Fruit fly (Drosophila melanogaster) whole organism, prepupa: Measurements from ENCODE around the gene CG17026.

Source experiments
- CG10631 ChIP-seq: fragments of 200-800 bp; sonication (Bioruptor generic); optimal IDR thresholded peaks from 2 replicates; lab custom pipeline; 2016; ENCODE audit warnings: missing biosample characterization, missing genetic modification characterization
- CG11762 ChIP-seq: fragments of 200-800 bp; sonication (Bioruptor generic); optimal IDR thresholded peaks from 3 replicates; lab custom pipeline; 2016; ENCODE audit warnings: missing biosample characterization, missing genetic modification characterization; ENCODE audit not compliant: insufficient read depth
- CG7368 ChIP-seq: fragments of 200-800 bp; sonication (Bioruptor generic); optimal IDR thresholded peaks from 3 replicates; lab custom pipeline; 2016; ENCODE audit warnings: missing biosample characterization, missing genetic modification characterization
- CG8632 ChIP-seq: fragments of 200-800 bp; sonication (Bioruptor generic); optimal IDR thresholded peaks from 3 replicates; lab custom pipeline; 2016; ENCODE audit warnings: missing biosample characterization, missing genetic modification characterization
- Sox102F ChIP-seq: fragments of 200-800 bp; sonication (Bioruptor generic); optimal IDR thresholded peaks from 2 replicates; lab custom pipeline; 2016; ENCODE audit warnings: missing biosample characterization, mild to moderate bottlenecking, missing genetic modification characterization
- achi ChIP-seq: fragments of 200-800 bp; sonication (Bioruptor generic); optimal IDR thresholded peaks from 3 replicates; lab custom pipeline; 2016; ENCODE audit warnings: missing biosample characterization, missing genetic modification characterization

DNA sequence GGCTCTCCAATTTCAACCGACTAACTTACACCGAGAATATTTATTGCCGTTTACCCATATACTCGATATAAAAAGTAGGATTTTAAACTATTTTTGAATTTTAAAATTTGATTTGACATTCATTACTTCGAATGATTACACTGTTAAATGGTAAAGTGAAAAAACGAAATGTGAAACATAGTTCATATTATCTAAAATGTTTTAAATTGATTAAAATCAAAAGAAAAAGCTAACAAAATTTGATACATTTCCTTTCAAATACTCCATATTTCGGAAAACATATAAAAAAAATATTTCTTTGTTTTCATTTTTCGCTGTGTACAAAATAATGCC is 43.0 kb downstream of the CG17026 start:
- TF ChIP-seq CG11762 (GFP tag; lab: Kevin White, UChicago) (no peak), Sox102F (GFP tag; lab: Kevin White, UChicago) (no peak), CG7368 (no peak), achi (GFP tag; lab: Kevin White, UChicago) (no peak), CG10631 (GFP tag; lab: Kevin White, UChicago) (no peak), CG8632 (GFP tag; lab: Kevin White, UChicago) (no peak)
